Fruit fly (Drosophila melanogaster) Kc167 (cell line): Measurements from ENCODE around the gene ScsbetaG.

Experiments
- Myc ChIP-seq: fragments of >200 bp; optimal IDR thresholded peaks from 2 replicates; lab custom pipeline; 2017; ENCODE audit warnings: missing external identifiers
- Sin3A ChIP-seq: fragments of >200 bp; optimal IDR thresholded peaks from 2 replicates; lab custom pipeline; 2018; ENCODE audit warnings: missing external identifiers
- h ChIP-seq: fragments of >200 bp; optimal IDR thresholded peaks from 3 replicates; lab custom pipeline; 2018; ENCODE audit warnings: missing external identifiers
- insv ChIP-seq: fragments of >200 bp; optimal IDR thresholded peaks from 3 replicates; lab custom pipeline; 2018; ENCODE audit warnings: missing external identifiers
- psq ChIP-seq: fragments of >200 bp; optimal IDR thresholded peaks from 2 replicates; lab custom pipeline; 2017; ENCODE audit warnings: missing external identifiers

dm6 chr3L:5610582-5610981 is 47.1 kb upstream of the ScsbetaG start:
- no peak for TF ChIP-seq insv (lab: Kevin White, UChicago)
- no peak for TF ChIP-seq Sin3A (lab: Kevin White, UChicago)
- no peak for TF ChIP-seq Myc (lab: Kevin White, UChicago)
- no peak for TF ChIP-seq h (lab: Kevin White, UChicago)
- TF ChIP-seq psq: no peak
